Worm (Caenorhabditis elegans): ENCODE measurements around the gene oac-51.
"Not testable (repeated sequence)": the region's sequence is repeated elsewhere in the genome, so short reads cannot be mapped to it uniquely, and the experiment has no call there.

- TF ChIP-seq snpc-4 (tag; optimal IDR thresholded peaks at IDR 0.05); mab-5 (tag; optimal IDR thresholded peaks at IDR 0.05); elt-1 (tag; optimal IDR thresholded peaks at IDR 0.05); nhr-11 (tag; optimal IDR thresholded peaks at IDR 0.05); elt-3 (tag; optimal IDR thresholded peaks at IDR 0.05); C34F6.9 (tag; optimal IDR thresholded peaks at IDR 0.05); zag-1 (tag; optimal IDR thresholded peaks at IDR 0.05); lsy-2 (tag; optimal IDR thresholded peaks at IDR 0.05); sma-9 (GFP tag; optimal IDR thresholded peaks at IDR 0.05); sma-9 (tag; optimal IDR thresholded peaks at IDR 0.05); crh-2 (tag; optimal IDR thresholded peaks at IDR 0.05): not testable (repeated sequence)
Measured at ce11 chrIV:4348146-4348545, 11.5 kb downstream of the oac-51 start, which contains the start of gene W03B1.5.
